Worm (Caenorhabditis elegans): ENCODE data around the gene F45D11.5.
"Not testable (repeated sequence)": the region's sequence is repeated elsewhere in the genome, so short reads cannot be mapped to it uniquely, and the experiment has no call there.

F45D11.5 gene

ce11 chrII:1001351-1001750 is at the start of gene F45D11.5, which contains the start of gene fbxb-30:
Gene F45D11.5 (plus strand): TSS chrII:1001702.
Gene fbxb-30 (minus strand): TSS chrII:1001451.
- TF ChIP-seq ceh-13 (GFP tag; optimal IDR thresholded peaks at IDR 0.05) (no peak), aly-1 (tag; optimal IDR thresholded peaks at IDR 0.05) (no peak), sea-1 (GFP tag; conservative IDR thresholded peaks at IDR 0.05) (no peak), hmg-4 (GFP tag; optimal IDR thresholded peaks at IDR 0.05) (no peak), tbx-11 (GFP tag; IDR thresholded peaks at IDR 0.05) (no peak), tbx-37 (GFP tag; conservative IDR thresholded peaks at IDR 0.05) (no peak), scrt-1 (GFP tag; IDR thresholded peaks at IDR 0.05) (no peak), F13C5.2 (tag; optimal IDR thresholded peaks at IDR 0.05) (no peak), ets-7 (tag; optimal IDR thresholded peaks at IDR 0.05) (no peak), pes-1 (GFP tag; IDR thresholded peaks at IDR 0.05) (no peak), hmbx-1 (tag; optimal IDR thresholded peaks at IDR 0.05) (no peak), tra-4 (tag; optimal IDR thresholded peaks at IDR 0.05) (no peak), ceh-36 (tag; optimal IDR thresholded peaks at IDR 0.05) (no peak), hnd-1 (tag; optimal IDR thresholded peaks at IDR 0.05) (no peak), B0310.2 (tag; optimal IDR thresholded peaks at IDR 0.05) (no peak)

DNA sequence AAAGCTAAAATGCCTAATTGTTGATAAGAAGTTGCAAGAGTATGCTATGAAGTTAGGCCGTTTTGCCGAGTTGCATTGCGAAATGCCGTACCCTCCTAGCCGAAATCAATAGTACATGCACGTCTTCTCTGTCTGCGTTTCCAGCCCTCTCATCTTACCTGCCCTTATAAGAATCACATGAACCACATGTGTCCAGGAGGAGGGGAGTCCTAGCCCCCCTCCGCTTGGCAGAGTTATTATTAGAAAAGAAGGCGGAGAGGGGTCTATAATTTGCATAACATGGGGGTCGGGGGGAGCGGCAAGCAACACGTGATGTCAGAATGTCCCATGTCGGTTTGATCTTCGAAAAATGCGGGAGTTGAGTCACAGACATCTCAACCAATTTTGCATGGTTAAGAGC is 48.5 kb upstream of the F45D11.5 start:
- TF ChIP-seq ceh-36 (tag; optimal IDR thresholded peaks at IDR 0.05) (no peak), hnd-1 (tag; optimal IDR thresholded peaks at IDR 0.05) (no peak), flt-1 (GFP tag; IDR thresholded peaks at IDR 0.05) (no peak), tbx-11 (GFP tag; IDR thresholded peaks at IDR 0.05) (no peak), ets-7 (tag; optimal IDR thresholded peaks at IDR 0.05) (no peak), ama-1 (optimal IDR thresholded peaks at IDR 0.05) (no peak), hmbx-1 (tag; optimal IDR thresholded peaks at IDR 0.05) (no peak), ceh-13 (GFP tag; optimal IDR thresholded peaks at IDR 0.05) (no peak), B0310.2 (tag; optimal IDR thresholded peaks at IDR 0.05) (no peak), sea-1 (GFP tag; conservative IDR thresholded peaks at IDR 0.05) (no peak)

- TF ChIP-seq tra-4, hmbx-1, F13C5.2 (tag; optimal IDR thresholded peaks at IDR 0.05): not testable (repeated sequence)
Observed at ce11 chrII:954626-955025, 46.9 kb upstream of the F45D11.5 start, which contains the start of gene fbxc-7. Gene fbxc-7 (plus strand): TSS chrII:954926.

DNA sequence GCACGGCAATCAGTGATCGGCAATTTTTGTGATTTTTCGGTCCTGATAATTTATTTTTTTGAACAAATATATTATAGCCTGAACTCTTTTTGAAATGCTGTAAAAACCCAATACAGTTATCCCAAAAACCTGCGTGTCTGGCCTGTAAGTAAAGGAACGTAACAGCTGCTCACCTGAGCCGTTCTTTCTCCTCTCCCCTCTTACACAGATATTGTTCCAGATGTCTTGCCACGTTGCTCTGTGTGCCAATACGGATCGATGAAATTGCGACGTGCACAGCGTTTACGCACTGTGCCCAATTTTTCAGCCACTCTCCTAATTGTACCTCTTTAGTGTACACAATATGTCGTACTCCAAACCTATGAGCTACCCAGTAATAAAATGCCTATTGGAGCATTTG is 42.9 kb upstream of the F45D11.5 start, which contains the start of gene sdz-4:
TSS of gene sdz-4 (plus strand) at position 301 of the 400 bp plus-strand sequence.
- TF ChIP-seq tbx-37 (GFP tag; conservative IDR thresholded peaks at IDR 0.05) (no peak), F13C5.2 (tag; optimal IDR thresholded peaks at IDR 0.05) (no peak), hmbx-1 (tag; optimal IDR thresholded peaks at IDR 0.05) (no peak)

DNA sequence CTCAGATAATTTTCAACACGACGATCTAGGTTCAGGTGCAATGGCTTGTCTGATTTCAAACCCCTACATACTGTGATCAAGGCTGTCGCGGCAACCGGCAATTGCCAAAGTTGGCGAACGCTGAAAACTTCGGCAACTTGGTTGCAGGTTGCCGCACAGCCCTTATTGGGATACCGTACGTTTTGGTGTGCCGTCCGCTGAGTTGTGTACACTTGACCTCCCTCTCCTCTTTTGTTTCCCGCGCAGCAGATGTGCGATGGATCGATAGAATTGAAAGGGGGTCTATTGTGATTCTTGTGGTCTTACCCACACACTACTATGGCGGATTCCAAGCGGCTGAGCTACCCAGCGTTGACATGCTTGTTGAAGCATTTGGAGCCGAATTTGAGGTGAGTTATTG is 41.3 kb upstream of the F45D11.5 start, which contains the start of the genes C32B5.18 and C32B5.7:
TSS of gene C32B5.18 (plus strand) at position 301 of the 400 bp plus-strand sequence.
TSS of gene C32B5.7 (plus strand) at position 311 of the 400 bp plus-strand sequence.
- TF ChIP-seq scrt-1 (GFP tag; IDR thresholded peaks at IDR 0.05) = no peak
- no peak for TF ChIP-seq tbx-37 (GFP tag; conservative IDR thresholded peaks at IDR 0.05)
- TF ChIP-seq hmg-4 (GFP tag; optimal IDR thresholded peaks at IDR 0.05) = peak; percentile 6
- no peak for TF ChIP-seq hmbx-1 (tag; optimal IDR thresholded peaks at IDR 0.05)

DNA sequence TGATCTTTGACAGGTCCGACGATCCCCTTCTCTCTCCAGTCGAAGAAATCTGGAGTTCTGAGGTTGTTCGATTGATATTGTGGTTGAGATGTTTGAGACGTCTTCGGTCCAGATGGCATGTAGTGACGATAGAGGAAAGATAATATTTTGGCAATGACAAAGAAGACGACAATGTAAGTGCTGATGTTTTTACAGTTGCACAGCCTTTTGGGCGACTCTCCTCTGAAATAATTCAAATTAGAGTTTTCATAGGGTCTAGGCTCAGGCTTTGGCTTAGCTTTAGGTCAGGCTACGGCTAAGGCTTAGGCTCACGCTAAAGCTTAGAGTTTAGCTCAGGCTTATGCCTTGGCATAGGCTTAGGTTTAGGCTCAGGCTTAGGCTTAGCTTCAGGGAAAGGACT is 39.5 kb upstream of the F45D11.5 start, which contains the start of gene C32B5.13:
TSS of gene C32B5.13 (minus strand) at position 101 of the 400 bp plus-strand sequence.
- TF ChIP-seq hmbx-1 (tag; optimal IDR thresholded peaks at IDR 0.05) = no peak
- no peak for TF ChIP-seq scrt-1 (GFP tag; IDR thresholded peaks at IDR 0.05)
- no peak for TF ChIP-seq tbx-11 (GFP tag; IDR thresholded peaks at IDR 0.05)
- TF ChIP-seq ama-1 (optimal IDR thresholded peaks at IDR 0.05) = no peak
- no peak for TF ChIP-seq tbx-37 (GFP tag; conservative IDR thresholded peaks at IDR 0.05)
- TF ChIP-seq sea-1 (GFP tag; conservative IDR thresholded peaks at IDR 0.05) = no peak
- TF ChIP-seq B0310.2 (tag; optimal IDR thresholded peaks at IDR 0.05) = no peak
- no peak for TF ChIP-seq ceh-13 (GFP tag; optimal IDR thresholded peaks at IDR 0.05)
- TF ChIP-seq hnd-1 (tag; optimal IDR thresholded peaks at IDR 0.05) = no peak
- TF ChIP-seq ets-7 (tag; optimal IDR thresholded peaks at IDR 0.05) = no peak
- no peak for TF ChIP-seq aly-1 (tag; optimal IDR thresholded peaks at IDR 0.05)

DNA sequence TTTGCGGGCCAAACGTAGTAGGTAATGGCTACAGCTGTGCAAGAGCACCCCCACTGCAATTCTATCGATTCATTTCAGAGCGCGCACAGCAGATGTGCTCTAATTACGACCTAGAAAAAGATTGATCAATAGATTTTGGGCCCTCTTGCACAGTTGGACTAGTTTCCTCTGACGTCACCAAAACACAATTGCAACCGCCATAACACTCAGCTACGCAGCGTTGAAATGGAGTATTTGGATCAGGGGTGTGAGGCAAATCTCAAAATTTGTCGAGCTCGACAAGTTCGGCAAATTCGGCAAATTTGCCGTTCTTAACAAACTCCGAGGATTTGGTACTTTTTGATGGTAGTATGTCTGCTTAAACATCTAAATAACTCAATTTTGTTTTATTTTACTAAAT is 34.5 kb upstream of the F45D11.5 start, which contains the start of gene fbxc-18:
TSS of gene fbxc-18 (minus strand) at position 101 of the 400 bp plus-strand sequence.
- not testable (repeated sequence) for TF ChIP-seq tbx-37 (GFP tag; conservative IDR thresholded peaks at IDR 0.05); hmbx-1 (tag; optimal IDR thresholded peaks at IDR 0.05); pes-1 (GFP tag; IDR thresholded peaks at IDR 0.05)

ce11 chrII:968106-968505 is 33.4 kb upstream of the F45D11.5 start, which contains the start of gene C32B5.6:
Gene C32B5.6 (plus strand): TSS chrII:968406.
- TF ChIP-seq flt-1 (GFP tag; IDR thresholded peaks at IDR 0.05); tra-4 (tag; optimal IDR thresholded peaks at IDR 0.05); ama-1 (optimal IDR thresholded peaks at IDR 0.05): not testable (repeated sequence)

DNA sequence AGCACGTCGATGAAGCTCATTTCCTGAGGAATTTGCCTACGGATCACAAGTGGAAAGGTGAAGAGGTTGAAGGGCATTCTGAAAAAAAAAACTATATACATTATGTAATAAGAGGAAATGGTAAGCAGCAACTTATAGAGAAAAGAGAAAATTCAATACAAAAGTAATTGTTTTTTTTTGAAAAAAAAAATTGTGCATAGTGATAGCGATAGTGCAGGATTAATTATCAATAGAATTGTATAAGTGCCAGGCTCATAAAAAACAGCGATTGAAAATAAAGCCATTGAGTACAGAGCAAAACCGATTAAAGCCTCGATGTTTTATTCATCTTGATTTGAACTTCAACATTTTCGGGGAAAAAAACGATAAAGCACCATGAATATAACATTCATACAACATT is 28.7 kb upstream of the F45D11.5 start, which contains the start of gene C32B5.15:
TSS of gene C32B5.15 (minus strand) at position 101 of the 400 bp plus-strand sequence.
- TF ChIP-seq ceh-13 (GFP tag; optimal IDR thresholded peaks at IDR 0.05) (no peak), ceh-36 (tag; optimal IDR thresholded peaks at IDR 0.05) (no peak), ama-1 (optimal IDR thresholded peaks at IDR 0.05) (no peak), ets-7 (tag; optimal IDR thresholded peaks at IDR 0.05) (no peak), hnd-1 (tag; optimal IDR thresholded peaks at IDR 0.05) (no peak), flt-1 (GFP tag; IDR thresholded peaks at IDR 0.05) (no peak), pes-1 (GFP tag; IDR thresholded peaks at IDR 0.05) (no peak), hmg-4 (GFP tag; optimal IDR thresholded peaks at IDR 0.05) (no peak), tbx-11 (GFP tag; IDR thresholded peaks at IDR 0.05) (no peak), sea-1 (GFP tag; conservative IDR thresholded peaks at IDR 0.05) (no peak), aly-1 (tag; optimal IDR thresholded peaks at IDR 0.05) (no peak), F13C5.2 (tag; optimal IDR thresholded peaks at IDR 0.05) (no peak), tbx-37 (GFP tag; conservative IDR thresholded peaks at IDR 0.05) (no peak)
